Worm (Caenorhabditis elegans): Measurements from ENCODE around the gene C47D12.5.

ce11 chrII:11642025-11642424, 43.1 kb downstream of the C47D12.5 start:
- TF ChIP-seq fkh-10 (GFP tag; optimal IDR thresholded peaks at IDR 0.05), result no peak
- TF ChIP-seq ztf-11 (tag; optimal IDR thresholded peaks at IDR 0.05), result no peak
- no peak for TF ChIP-seq nhr-28 (tag; optimal IDR thresholded peaks at IDR 0.05)
